Fruit fly (Drosophila melanogaster): ENCODE measurements around the gene CG11663.

dm6 chrX:940580-941184, 46.4 kb downstream of the CG11663 start, which contains the start of the genes CG3704 and mus81:
- TF ChIP-seq insv (optimal IDR thresholded peaks at IDR 0.05) (no peak), ttk (optimal IDR thresholded peaks at IDR 0.05) (no peak), Sin3A (optimal IDR thresholded peaks at IDR 0.05) (no peak), Myc (optimal IDR thresholded peaks at IDR 0.05) (no peak), h (optimal IDR thresholded peaks at IDR 0.05) (no peak), psq (optimal IDR thresholded peaks at IDR 0.05) (no peak)

Data from Kc167 (cell line).